Worm (Caenorhabditis elegans): ENCODE results near the gene ZC239.21.

ce11 chrII:3213898-3214297 lies 7.2 kb downstream of the ZC239.21 start, which contains the start of gene ZC239.4:
- no peak for TF ChIP-seq C17E4.6 (GFP tag; IDR thresholded peaks at IDR 0.05)
- TF ChIP-seq nfya-1 (tag; optimal IDR thresholded peaks at IDR 0.05; ENCODE audit: borderline replicate concordance, insufficient read depth), result no peak
- no peak for TF ChIP-seq B0261.1 (tag; optimal IDR thresholded peaks at IDR 0.05)
- TF ChIP-seq pha-4 (tag; optimal IDR thresholded peaks at IDR 0.05), result no peak
- no peak for TF ChIP-seq ceh-79 (tag; optimal IDR thresholded peaks at IDR 0.05)
- no peak for TF ChIP-seq attf-6 (GFP tag; IDR thresholded peaks at IDR 0.05)
- no peak for TF ChIP-seq lin-35 (GFP tag; optimal IDR thresholded peaks at IDR 0.05)
